Fruit fly (Drosophila melanogaster): ENCODE results near the gene CG15764.

CG15764 gene

dm6 chrX:5879543-5879943, 10.6 kb downstream of the CG15764 start, which contains the start of the genes Usp30 and CG16721 (continued):
- no peak for TF ChIP-seq CG10669 (GFP tag; optimal IDR thresholded peaks at IDR 0.05)
- TF ChIP-seq CG9139 (GFP tag; optimal IDR thresholded peaks at IDR 0.05), result no peak
- peak; percentile 69 for TF ChIP-seq esn (GFP tag; optimal IDR thresholded peaks at IDR 0.05)
- TF ChIP-seq Eip93F (GFP tag; optimal IDR thresholded peaks at IDR 0.05), result no peak
- no peak for TF ChIP-seq CG4318 (GFP tag; optimal IDR thresholded peaks at IDR 0.05)
- TF ChIP-seq CG8319 (GFP tag; optimal IDR thresholded peaks at IDR 0.05), result peak; percentile 4
- peak; percentile 53 for TF ChIP-seq achi (GFP tag; optimal IDR thresholded peaks at IDR 0.05)
- TF ChIP-seq CG31627 (GFP tag; optimal IDR thresholded peaks at IDR 0.05), result peak; percentile 57
- peak; percentile 10 for TF ChIP-seq Hr4 (GFP tag; optimal IDR thresholded peaks at IDR 0.05)
- peak; percentile 10 for TF ChIP-seq CG34406 (GFP tag; optimal IDR thresholded peaks at IDR 0.05)
- peak; percentile 67 for TF ChIP-seq Eip78C (GFP tag)
- peak; percentile 34 for TF ChIP-seq Ets21C (GFP tag; optimal IDR thresholded peaks at IDR 0.05)
- no peak for TF ChIP-seq Lpt (GFP tag; optimal IDR thresholded peaks at IDR 0.05)
- TF ChIP-seq Ets96B (tag; optimal IDR thresholded peaks at IDR 0.05), result peak; percentile 6
- TF ChIP-seq CG11294 (GFP tag; IDR thresholded peaks at IDR 0.05), result no peak
- TF ChIP-seq CG8119 (GFP tag; IDR thresholded peaks at IDR 0.05), result no peak
- TF ChIP-seq Gug (GFP tag; IDR thresholded peaks at IDR 0.05), result no peak
- TF ChIP-seq CG10631 (GFP tag; optimal IDR thresholded peaks at IDR 0.05), result peak; percentile 37
- TF ChIP-seq Sox14 (GFP tag; optimal IDR thresholded peaks at IDR 0.05), result peak; percentile 69
- TF ChIP-seq CG6854 (GFP tag; optimal IDR thresholded peaks at IDR 0.05), result no peak
- TF ChIP-seq CG6808 (GFP tag; optimal IDR thresholded peaks at IDR 0.05), result no peak
- TF ChIP-seq topi (GFP tag; optimal IDR thresholded peaks at IDR 0.05), result peak; percentile 65
- no peak for TF ChIP-seq Hr38 (GFP tag; optimal IDR thresholded peaks at IDR 0.05)
- no peak for TF ChIP-seq CG32006 (GFP tag; optimal IDR thresholded peaks at IDR 0.05)
- TF ChIP-seq svp (GFP tag), result no peak
- no peak for TF ChIP-seq ss (GFP tag; optimal IDR thresholded peaks at IDR 0.05)
- peak; percentile 33 for TF ChIP-seq acj6 (GFP tag; optimal IDR thresholded peaks at IDR 0.05)
- no peak for TF ChIP-seq CG15336 (GFP tag; IDR thresholded peaks at IDR 0.05)
- no peak for TF ChIP-seq Sox15 (GFP tag; optimal IDR thresholded peaks at IDR 0.05)
- TF ChIP-seq Sox102F (GFP tag; optimal IDR thresholded peaks at IDR 0.05), result no peak
- TF ChIP-seq CG11902 (GFP tag; optimal IDR thresholded peaks at IDR 0.05), result no peak
- TF ChIP-seq vri (GFP tag; optimal IDR thresholded peaks at IDR 0.05), result no peak
- no peak for TF ChIP-seq spab (GFP tag; optimal IDR thresholded peaks at IDR 0.05)
- peak; percentile 77 for TF ChIP-seq dsx (GFP tag; optimal IDR thresholded peaks at IDR 0.05; ENCODE audit: poor library complexity, severe bottlenecking)
- peak; percentile 20 for TF ChIP-seq CG3032 (tag; optimal IDR thresholded peaks at IDR 0.05)
- TF ChIP-seq CG1621 (tag; optimal IDR thresholded peaks at IDR 0.05), result peak; percentile 51
- TF ChIP-seq CG6276 (GFP tag; optimal IDR thresholded peaks at IDR 0.05), result no peak
- peak; percentile 7 for TF ChIP-seq CG7368 (GFP tag; optimal IDR thresholded peaks at IDR 0.05)
- peak; percentile 8 for TF ChIP-seq CG8632 (GFP tag; optimal IDR thresholded peaks at IDR 0.05)
- no peak for TF ChIP-seq pdm3 (GFP tag; optimal IDR thresholded peaks at IDR 0.05)

- TF ChIP-seq CG6854 (GFP tag; optimal IDR thresholded peaks at IDR 0.05) (peak; percentile 70), esn (GFP tag; optimal IDR thresholded peaks at IDR 0.05) (peak; percentile 90), eg (GFP tag; IDR thresholded peaks at IDR 0.05) (peak; percentile 78), CG6808 (GFP tag; optimal IDR thresholded peaks at IDR 0.05) (peak; percentile 78), CG3919 (GFP tag; optimal IDR thresholded peaks at IDR 0.05) (peak; percentile 84), fkh (GFP tag; optimal IDR thresholded peaks at IDR 0.05) (peak; percentile 96), Sox14 (GFP tag; optimal IDR thresholded peaks at IDR 0.05) (peak; percentile 95), CG10631 (GFP tag; optimal IDR thresholded peaks at IDR 0.05) (peak; percentile 75), fd59A (GFP tag; optimal IDR thresholded peaks at IDR 0.05) (peak; percentile 61), spab (GFP tag; optimal IDR thresholded peaks at IDR 0.05) (no peak), CG7368 (GFP tag; optimal IDR thresholded peaks at IDR 0.05) (peak; percentile 83), dsx (GFP tag; optimal IDR thresholded peaks at IDR 0.05; ENCODE audit: poor library complexity, severe bottlenecking) (peak; percentile 73), Hr39 (GFP tag; optimal IDR thresholded peaks at IDR 0.05) (peak; percentile 89), cyc (GFP tag; optimal IDR thresholded peaks at IDR 0.05) (peak; percentile 87), CG6792 (GFP tag; optimal IDR thresholded peaks at IDR 0.05) (peak; percentile 77), Smox (GFP tag; optimal IDR thresholded peaks at IDR 0.05) (peak; percentile 84), svp (GFP tag) (peak; percentile 95), net (GFP tag; optimal IDR thresholded peaks at IDR 0.05) (peak; percentile 86), Sox102F (GFP tag; optimal IDR thresholded peaks at IDR 0.05) (peak; percentile 86), Hr38 (GFP tag; optimal IDR thresholded peaks at IDR 0.05) (no peak), Hr4 (GFP tag; optimal IDR thresholded peaks at IDR 0.05) (peak; percentile 70), fd85E (GFP tag; optimal IDR thresholded peaks at IDR 0.05) (peak; percentile 38)
These were observed 11.4 kb downstream of the CG15764 start for dm6 chrX:5880139-5880924.

Data from whole organism, prepupa.